Worm (Caenorhabditis elegans) whole organism, L4 larva: Measurements from ENCODE around the gene F18E3.13.

Source experiments
- D1046.2 ChIP-seq: fragments of 200-800 bp; sonication (Bioruptor generic); IDR thresholded peaks from 2 replicates; pipeline ENCODE4 v1.3.6; 2022; ENCODE audit warnings: missing genetic modification characterization, missing compliant biosample characterization
- F37D6.2 ChIP-seq: sonication (generic microtip); optimal IDR thresholded peaks from 2 replicates; lab custom pipeline; 2016; ENCODE audit warnings: mild to moderate bottlenecking, missing genetic modification characterization, missing compliant biosample characterization
- F49E8.2 ChIP-seq: sonication (generic microtip); optimal IDR thresholded peaks from 2 replicates; lab custom pipeline; 2016; ENCODE audit warnings: missing compliant biosample characterization, mild to moderate bottlenecking, missing genetic modification characterization, borderline replicate concordance
- R02D3.7 ChIP-seq: fragments of 150-350 bp; sonication (generic microtip); optimal IDR thresholded peaks from 3 replicates; lab custom pipeline; 2014; ENCODE audit warnings: missing biosample characterization, missing genetic modification characterization
- T20F7.1 ChIP-seq: fragments of 200-800 bp; sonication (Bioruptor generic); optimal IDR thresholded peaks from 2 replicates; lab custom pipeline; 2018; ENCODE audit warnings: mild to moderate bottlenecking, missing genetic modification characterization, missing compliant biosample characterization
- T26A8.4 ChIP-seq: fragments of 200-800 bp; sonication (Bioruptor generic); IDR thresholded peaks from 2 replicates; pipeline ENCODE4 v1.3.6; 2022; ENCODE audit warnings: missing genetic modification characterization, missing compliant biosample characterization
- Y48G9A.11 ChIP-seq: fragments of 200-800 bp; sonication (Bioruptor generic); IDR thresholded peaks from 2 replicates; pipeline ENCODE4 v1.3.6; 2022; ENCODE audit warnings: missing genetic modification reagents, missing genetic modification characterization, missing compliant biosample characterization
- ZK337.2 ChIP-seq: fragments of 200-800 bp; sonication (Bioruptor generic); IDR thresholded peaks from 2 replicates; pipeline ENCODE4 v1.3.6; 2022; ENCODE audit warnings: missing genetic modification reagents, missing genetic modification characterization, missing compliant biosample characterization
- aha-1 ChIP-seq: fragments of 150-350 bp; peaks from one replicate; lab custom pipeline; 2014; ENCODE audit warnings: missing biosample characterization, missing genetic modification characterization
- aly-2 ChIP-seq: sonication (generic microtip); optimal IDR thresholded peaks from 2 replicates; lab custom pipeline; 2018; ENCODE audit warnings: missing biosample characterization, missing genetic modification characterization
- ceh-32 ChIP-seq: sonication (generic microtip); optimal IDR thresholded peaks from 2 replicates; lab custom pipeline; 2016; ENCODE audit warnings: mild to moderate bottlenecking, missing genetic modification characterization, missing compliant biosample characterization; ENCODE audit not compliant: poor library complexity
- ceh-62 ChIP-seq: sonication (generic microtip); optimal IDR thresholded peaks from 2 replicates; lab custom pipeline; 2017; ENCODE audit warnings: missing biosample characterization, missing genetic modification characterization
- ceh-82 ChIP-seq: sonication (generic microtip); optimal IDR thresholded peaks from 2 replicates; lab custom pipeline; 2017; ENCODE audit warnings: missing biosample characterization, missing genetic modification characterization
- ctbp-1 ChIP-seq: fragments of 200-800 bp; sonication (Bioruptor generic); IDR thresholded peaks from 2 replicates; pipeline ENCODE4 v1.3.6; 2022; ENCODE audit warnings: missing genetic modification reagents, missing genetic modification characterization, missing compliant biosample characterization
- daf-12 ChIP-seq: fragments of 150-350 bp; optimal IDR thresholded peaks from 2 replicates; lab custom pipeline; 2014; ENCODE audit warnings: missing biosample characterization, missing genetic modification reagents, missing genetic modification characterization
- daf-19 ChIP-seq: fragments of 200-800 bp; sonication (Bioruptor generic); conservative IDR thresholded peaks from 2 replicates; pipeline ENCODE4 v1.3.6; 2022; ENCODE audit warnings: missing genetic modification characterization, missing compliant biosample characterization
- dmd-6 ChIP-seq: fragments of 200-800 bp; sonication (Bioruptor generic); IDR thresholded peaks from 2 replicates; pipeline ENCODE4 v1.3.6; 2022; ENCODE audit warnings: missing genetic modification reagents, missing genetic modification characterization, missing compliant biosample characterization
- dpl-1 ChIP-seq: fragments of 150-350 bp; optimal IDR thresholded peaks from 2 replicates; lab custom pipeline; 2014; ENCODE audit warnings: missing biosample characterization, missing genetic modification reagents, missing genetic modification characterization
- duxl-1 ChIP-seq: sonication (generic microtip); optimal IDR thresholded peaks from 2 replicates; lab custom pipeline; 2016; ENCODE audit warnings: mild to moderate bottlenecking, missing genetic modification characterization, moderate library complexity, missing compliant biosample characterization; ENCODE audit not compliant: poor library complexity
- egl-43 ChIP-seq: fragments of 200-800 bp; sonication (Bioruptor generic); IDR thresholded peaks from 2 replicates; pipeline ENCODE4 v1.3.6; 2022; ENCODE audit warnings: missing genetic modification reagents, missing genetic modification characterization, missing compliant biosample characterization
- fos-1 ChIP-seq: fragments of 150-350 bp; optimal IDR thresholded peaks from 2 replicates; lab custom pipeline; 2014; ENCODE audit warnings: missing biosample characterization, missing genetic modification characterization
- hif-1 ChIP-seq, 2 experiments: sonication (generic microtip); optimal IDR thresholded peaks; 2 replicates each; lab custom pipeline; 2016 to 2017; ENCODE audit warnings: missing compliant biosample characterization in 2 of 2, missing genetic modification characterization in 2 of 2, missing genetic modification reagents in 2 of 2, missing genotype in 2 of 2, mild to moderate bottlenecking in 1 of 2
- hlh-30 ChIP-seq: sonication (generic microtip); optimal IDR thresholded peaks from 2 replicates; lab custom pipeline; 2017; ENCODE audit warnings: antibody characterized with exemption, mild to moderate bottlenecking, missing genetic modification characterization, missing compliant biosample characterization; ENCODE audit not compliant: insufficient read depth
- hmg-1.1 ChIP-seq: fragments of 200-800 bp; sonication (Bioruptor generic); IDR thresholded peaks from 2 replicates; pipeline ENCODE4 v1.3.6; 2022; ENCODE audit warnings: missing genetic modification reagents, missing genetic modification characterization, missing compliant biosample characterization
- jun-1 ChIP-seq: fragments of 150-350 bp; optimal IDR thresholded peaks from 2 replicates; lab custom pipeline; 2014; ENCODE audit warnings: missing biosample characterization, missing genetic modification reagents, missing genetic modification characterization
- lim-7 ChIP-seq: fragments of 200-800 bp; sonication (Bioruptor generic); IDR thresholded peaks from 2 replicates; pipeline ENCODE4 v1.3.6; 2022; ENCODE audit warnings: missing genetic modification characterization, missing compliant biosample characterization
- lin-29 ChIP-seq: fragments of 200-800 bp; sonication (Bioruptor generic); IDR thresholded peaks from 2 replicates; pipeline ENCODE4 v1.3.6; 2022; ENCODE audit warnings: missing genetic modification reagents, missing genetic modification characterization, missing compliant biosample characterization
- lir-3 ChIP-seq: sonication (generic microtip); optimal IDR thresholded peaks from 2 replicates; lab custom pipeline; 2016; ENCODE audit warnings: mild to moderate bottlenecking, missing genetic modification characterization, missing compliant biosample characterization
- mdl-1 ChIP-seq, 2 experiments: fragments of 150-350 bp in 1 of 2; sonication (generic microtip) in 1 of 2; optimal IDR thresholded peaks; 2 replicates each; lab custom pipeline; 2014 to 2017; ENCODE audit warnings: missing biosample characterization in 2 of 2, missing genetic modification characterization in 2 of 2
- mxl-2 ChIP-seq: fragments of 200-800 bp; sonication (Bioruptor generic); conservative IDR thresholded peaks from 2 replicates; pipeline ENCODE4 v1.3.6; 2022; ENCODE audit warnings: missing genetic modification reagents, missing genetic modification characterization, missing compliant biosample characterization
- mxl-3 ChIP-seq: fragments of 200-800 bp; sonication (Bioruptor generic); optimal IDR thresholded peaks from 2 replicates; lab custom pipeline; 2018; ENCODE audit warnings: mild to moderate bottlenecking, missing genetic modification characterization, missing compliant biosample characterization
- nhr-102 ChIP-seq: sonication (generic microtip); optimal IDR thresholded peaks from 2 replicates; lab custom pipeline; 2016; ENCODE audit warnings: mild to moderate bottlenecking, missing genetic modification characterization, moderate library complexity, missing compliant biosample characterization
- nhr-11 ChIP-seq: fragments of 150-350 bp; optimal IDR thresholded peaks from 2 replicates; lab custom pipeline; 2014; ENCODE audit warnings: missing biosample characterization, missing genetic modification characterization
- nhr-237 ChIP-seq: sonication (generic microtip); optimal IDR thresholded peaks from 2 replicates; lab custom pipeline; 2017; ENCODE audit warnings: missing biosample characterization, missing genetic modification characterization
- nhr-25 ChIP-seq: sonication (generic microtip); optimal IDR thresholded peaks from 2 replicates; lab custom pipeline; 2017; ENCODE audit warnings: missing genetic modification characterization, mild to moderate bottlenecking, missing compliant biosample characterization, antibody characterized with exemption, moderate library complexity, borderline replicate concordance; ENCODE audit not compliant: insufficient read depth
- nhr-28 ChIP-seq: fragments of 150-350 bp; optimal IDR thresholded peaks from 2 replicates; lab custom pipeline; 2014; ENCODE audit warnings: missing biosample characterization, missing genetic modification characterization
- nhr-6 ChIP-seq: fragments of 150-350 bp; optimal IDR thresholded peaks from 2 replicates; lab custom pipeline; 2014; ENCODE audit warnings: missing biosample characterization, missing genetic modification characterization
- nhr-76 ChIP-seq: fragments of 150-350 bp; optimal IDR thresholded peaks from 2 replicates; lab custom pipeline; 2014; ENCODE audit warnings: missing biosample characterization, missing genetic modification characterization
- nhr-77 ChIP-seq: fragments of 150-350 bp; optimal IDR thresholded peaks from 2 replicates; lab custom pipeline; 2014; ENCODE audit warnings: missing biosample characterization, missing genetic modification characterization
- pha-4 ChIP-seq, 2 experiments: fragments of 150-350 bp in 1 of 2; fragments of 200-800 bp in 1 of 2; sonication (Bioruptor generic) in 1 of 2; IDR thresholded peaks in 1 of 2; optimal IDR thresholded peaks in 1 of 2; 2 replicates each; pipeline versions ENCODE4 v1.3.6 to Lab custom; 2014 to 2022; ENCODE audit warnings: missing genetic modification characterization in 2 of 2, missing genetic modification reagents in 2 of 2, missing biosample characterization in 1 of 2, missing compliant biosample characterization in 1 of 2
- saeg-2 ChIP-seq: fragments of 200-800 bp; sonication (Bioruptor generic); IDR thresholded peaks from 2 replicates; pipeline ENCODE4 v1.3.6; 2022; ENCODE audit warnings: missing genetic modification reagents, missing genetic modification characterization, missing compliant biosample characterization
- snpc-1.2 ChIP-seq: fragments of 200-800 bp; sonication (Bioruptor generic); IDR thresholded peaks from 2 replicates; pipeline ENCODE4 v1.3.6; 2022; ENCODE audit warnings: missing genetic modification reagents, missing genetic modification characterization, missing compliant biosample characterization
- snpc-4 ChIP-seq: fragments of 150-350 bp; optimal IDR thresholded peaks from 2 replicates; lab custom pipeline; 2014; ENCODE audit warnings: missing biosample characterization, missing genetic modification characterization
- unc-62 ChIP-seq, 3 experiments: fragments of 150-350 bp in 1 of 3; sonication (generic microtip); optimal IDR thresholded peaks in 2 of 3; peaks in 1 of 3; 1 replicate in 1 of 3; 2 replicates in 2 of 3; lab custom pipeline; 2014 to 2017; ENCODE audit warnings: missing biosample characterization in 3 of 3, missing genetic modification characterization in 3 of 3, missing genetic modification reagents in 3 of 3, missing genotype in 1 of 3
- zfp-2 ChIP-seq: sonication (generic microtip); optimal IDR thresholded peaks from 2 replicates; lab custom pipeline; 2016; ENCODE audit warnings: mild to moderate bottlenecking, missing genetic modification characterization, missing compliant biosample characterization
- ztf-11 ChIP-seq: fragments of 150-350 bp; optimal IDR thresholded peaks from 2 replicates; lab custom pipeline; 2014; ENCODE audit warnings: missing biosample characterization, missing genetic modification characterization

The F18E3.13 gene

DNA sequence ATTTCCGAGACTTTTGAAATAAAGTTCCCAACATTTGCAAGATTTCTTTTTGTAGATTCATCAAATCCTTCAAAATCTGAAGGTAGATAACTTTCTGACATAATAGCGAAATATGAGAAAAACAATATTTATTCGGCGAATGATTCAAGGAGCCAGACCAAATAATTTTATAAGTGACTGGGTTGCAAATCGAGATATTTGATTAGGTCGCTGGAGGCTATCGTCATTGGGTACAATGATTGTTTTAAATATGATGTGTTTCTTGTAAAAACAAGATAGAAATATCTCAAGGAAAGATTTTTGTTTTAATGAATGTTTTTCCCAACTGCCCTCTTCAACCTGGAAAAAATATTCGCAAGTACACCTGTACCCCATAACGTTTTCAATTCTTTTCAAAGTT lies 12.9 kb downstream of the F18E3.13 start, which contains the start of gene srw-69:
Gene srw-69, minus strand, starts transcription at position 101 of the 400 bp plus-strand sequence.
- TF ChIP-seq mxl-3 (GFP tag; lab: Kevin White, UChicago) (no peak), fos-1 (tag; lab: Kevin White, UChicago) (no peak), nhr-102 (tag; lab: Kevin White, UChicago) (no peak), saeg-2 (GFP tag; lab: Robert Waterston, UW) (no peak), ceh-62 (no peak), ztf-11 (tag; lab: Kevin White, UChicago) (no peak), snpc-4 (no peak), hmg-1.1 (GFP tag; lab: Robert Waterston, UW) (no peak), nhr-76 (tag; lab: Kevin White, UChicago) (no peak), nhr-25 (no peak), nhr-237 (tag; lab: Kevin White, UChicago) (no peak), hif-1 (tag; optimal IDR thresholded peaks at IDR 0.05; lab: Kevin White, UChicago) (no peak), lim-7 (GFP tag; lab: Robert Waterston, UW) (no peak), ceh-82 (tag; lab: Kevin White, UChicago) (no peak), nhr-11 (no peak), egl-43 (no peak), unc-62 (GFP tag; optimal IDR thresholded peaks at IDR 0.05 in 1 of 2; lab: Kevin White, UChicago) (no peak), unc-62 (tag; optimal IDR thresholded peaks at IDR 0.05; lab: Kevin White, UChicago) (no peak)

DNA sequence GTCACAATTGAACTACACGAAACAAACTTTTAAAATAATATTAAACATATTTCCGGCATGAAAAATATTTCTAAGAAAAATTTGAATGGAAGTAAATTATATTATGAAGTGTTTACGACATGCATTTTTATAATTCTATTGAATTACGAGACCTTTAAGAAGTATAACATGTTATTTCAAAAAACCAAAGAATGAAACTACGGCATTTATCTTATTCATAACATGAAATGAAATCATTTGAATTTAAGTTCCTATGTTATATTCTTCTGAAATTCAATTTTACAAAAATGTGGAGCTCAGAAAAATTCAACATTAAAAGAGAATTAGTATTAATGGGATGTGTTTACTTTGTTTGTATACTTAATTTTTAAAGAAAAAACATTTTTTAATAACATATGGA lies 15.1 kb downstream of the F18E3.13 start, which contains the start of gene srw-71:
Gene srw-71, minus strand, starts transcription at position 101 of the 400 bp plus-strand sequence.
- no peak for TF ChIP-seq duxl-1 (tag; lab: Kevin White, UChicago)
- TF ChIP-seq aha-1 = peak; percentile 11

DNA sequence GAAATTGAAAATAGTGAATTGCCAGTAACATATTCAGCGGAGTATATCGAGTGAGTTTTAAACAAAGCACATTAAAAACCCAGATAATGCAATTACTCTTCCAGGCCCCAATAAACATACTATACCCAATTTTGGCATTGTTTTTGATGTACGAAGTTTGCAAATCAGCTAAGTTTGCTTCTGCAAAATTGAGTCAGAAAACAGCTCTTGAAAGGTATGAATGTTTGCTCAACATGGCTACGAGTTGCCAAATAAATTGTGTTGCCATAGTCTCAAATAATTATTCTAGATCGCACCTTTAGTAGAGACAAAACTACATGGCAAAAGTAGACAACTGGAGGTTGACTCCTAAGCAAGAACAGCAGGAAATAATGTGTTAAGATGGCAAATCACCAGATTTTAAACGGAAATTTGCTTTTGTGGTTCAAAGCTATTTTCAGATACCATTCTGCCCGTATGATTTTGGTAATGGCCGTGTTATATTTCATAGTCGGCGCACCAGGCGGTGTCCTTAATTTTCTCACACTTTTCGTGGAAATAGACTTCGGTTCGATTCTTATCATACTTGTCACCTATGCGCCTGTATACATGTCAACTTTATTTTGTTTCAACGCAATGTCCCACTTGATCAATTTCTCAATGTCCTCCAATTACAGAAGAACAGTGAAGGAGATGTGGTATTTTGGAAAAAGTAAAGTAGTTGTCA lies 16.6 kb downstream of the F18E3.13 start:
- TF ChIP-seq lin-29 (GFP tag; lab: Robert Waterston, UW) = no peak
- TF ChIP-seq hlh-30 (tag; lab: Kevin White, UChicago) = no peak
- TF ChIP-seq daf-19 (GFP tag; lab: Robert Waterston, UW) = no peak
- no peak for TF ChIP-seq D1046.2
- no peak for TF ChIP-seq mxl-3 (GFP tag; lab: Kevin White, UChicago)
- TF ChIP-seq T20F7.1 (GFP tag; lab: Kevin White, UChicago) = peak; percentile 22
- no peak for TF ChIP-seq nhr-6 (tag; lab: Kevin White, UChicago)
- TF ChIP-seq ZK337.2 (GFP tag; lab: Robert Waterston, UW) = no peak
- TF ChIP-seq lir-3 (tag; lab: Kevin White, UChicago) = no peak
- no peak for TF ChIP-seq daf-12 (tag; lab: Kevin White, UChicago)
- no peak for TF ChIP-seq R02D3.7 (tag; lab: Kevin White, UChicago)
- no peak for TF ChIP-seq F49E8.2 (tag; lab: Kevin White, UChicago)
- TF ChIP-seq aly-2 (tag; lab: Kevin White, UChicago) = no peak
- TF ChIP-seq mxl-2 (GFP tag; lab: Robert Waterston, UW) = no peak
- no peak for TF ChIP-seq ctbp-1 (GFP tag; lab: Robert Waterston, UW)
- TF ChIP-seq Y48G9A.11 (GFP tag; lab: Robert Waterston, UW) = peak; percentile 38; the same call in 1 of the 2 replicates
- no peak for TF ChIP-seq ceh-32 (tag; lab: Kevin White, UChicago)
- no peak for TF ChIP-seq nhr-28 (tag; lab: Kevin White, UChicago)
- no peak for TF ChIP-seq F37D6.2 (tag; lab: Kevin White, UChicago)
- TF ChIP-seq nhr-25 = no peak
- TF ChIP-seq nhr-76 (tag; lab: Kevin White, UChicago) = no peak
- TF ChIP-seq dpl-1 = no peak
- TF ChIP-seq T26A8.4 (GFP tag; lab: Robert Waterston, UW) = peak; percentile 61; the same call in 1 of the 2 replicates
- TF ChIP-seq nhr-77 (tag; lab: Kevin White, UChicago) = no peak
- TF ChIP-seq dmd-6 (GFP tag; lab: Robert Waterston, UW) = peak; percentile 25
- no peak for TF ChIP-seq mdl-1 (tag; optimal IDR thresholded peaks at IDR 0.05; lab: Kevin White, UChicago)
- TF ChIP-seq zfp-2 = no peak
- TF ChIP-seq snpc-1.2 = no peak; the same call in 1 of the 2 replicates
- TF ChIP-seq jun-1 (tag; lab: Kevin White, UChicago) = no peak
- TF ChIP-seq pha-4 (GFP tag; IDR thresholded peaks at IDR 0.05; lab: Robert Waterston, UW) = peak; percentile 39; the same call in 1 of the 2 replicates
- TF ChIP-seq pha-4 (tag; optimal IDR thresholded peaks at IDR 0.05; lab: Kevin White, UChicago) = no peak
